Worm (Caenorhabditis elegans): Measurements from ENCODE around the gene F10D2.16.

DNA sequence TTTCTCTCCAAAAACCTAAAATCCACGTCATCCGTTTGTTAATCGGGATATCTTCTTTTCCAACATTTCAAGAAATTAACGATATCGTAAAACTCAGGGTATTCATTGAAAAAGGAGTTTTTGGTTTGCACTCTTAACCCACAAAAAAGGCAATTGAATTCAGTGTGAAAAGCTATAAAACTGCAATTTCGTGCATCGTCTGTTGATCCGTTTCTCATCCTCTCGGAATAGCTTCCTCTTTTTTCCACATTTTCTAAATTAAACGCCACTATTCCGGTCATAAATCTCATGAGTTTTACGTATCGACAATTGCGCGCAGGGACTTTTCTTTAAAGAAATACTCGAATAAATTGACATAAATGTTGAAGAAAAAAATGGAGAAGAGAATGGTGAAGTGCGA, 21.8 kb upstream of the F10D2.16 start:
- TF ChIP-seq nhr-23 (tag; optimal IDR thresholded peaks at IDR 0.05), result no peak
- TF ChIP-seq ceh-82 (tag; optimal IDR thresholded peaks at IDR 0.05), result no peak
- TF ChIP-seq blmp-1 (tag; optimal IDR thresholded peaks at IDR 0.05; ENCODE audit: insufficient read depth), result no peak
- no peak for TF ChIP-seq fos-1 (tag; optimal IDR thresholded peaks at IDR 0.05)
- no peak for TF ChIP-seq nhr-12 (tag; optimal IDR thresholded peaks at IDR 0.05)
- TF ChIP-seq lin-13 (GFP tag; optimal IDR thresholded peaks at IDR 0.05), result no peak
